Worm (Caenorhabditis elegans): ENCODE measurements around the gene R11G1.1.
A peak's percentile ranks its signal among the peaks of the same experiment; 100 is the strongest.

The R11G1.1 gene

DNA sequence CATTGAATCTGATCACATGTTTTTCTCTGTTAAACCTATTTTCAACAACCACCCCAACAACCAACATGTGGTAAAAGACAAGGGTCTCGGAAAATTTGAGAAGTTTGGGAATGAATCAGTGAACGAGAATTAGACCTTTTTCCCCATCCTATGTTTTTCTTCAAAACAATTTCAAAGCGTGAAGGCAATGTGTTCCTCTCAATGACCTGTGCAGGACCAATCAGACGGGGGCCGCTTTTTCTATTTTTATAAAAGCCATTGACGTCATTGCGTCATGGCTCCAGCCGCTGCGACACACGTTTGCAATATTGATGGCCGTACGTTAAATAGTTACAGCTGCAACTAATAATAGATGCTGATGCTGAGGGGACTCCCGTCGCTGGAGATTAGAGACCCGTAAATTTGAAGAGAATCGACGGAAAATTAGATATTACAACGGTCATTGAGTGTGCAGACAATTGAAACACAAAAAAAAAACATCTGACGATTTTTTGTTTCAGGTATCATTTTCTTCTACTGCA, 52.3 kb downstream of the R11G1.1 start:
- TF ChIP-seq eyg-1 (tag; optimal IDR thresholded peaks at IDR 0.05) = no peak
- TF ChIP-seq ets-4 (tag; optimal IDR thresholded peaks at IDR 0.05) = no peak
- peak; percentile 56 for TF ChIP-seq hlh-8 (tag; optimal IDR thresholded peaks at IDR 0.05)

DNA sequence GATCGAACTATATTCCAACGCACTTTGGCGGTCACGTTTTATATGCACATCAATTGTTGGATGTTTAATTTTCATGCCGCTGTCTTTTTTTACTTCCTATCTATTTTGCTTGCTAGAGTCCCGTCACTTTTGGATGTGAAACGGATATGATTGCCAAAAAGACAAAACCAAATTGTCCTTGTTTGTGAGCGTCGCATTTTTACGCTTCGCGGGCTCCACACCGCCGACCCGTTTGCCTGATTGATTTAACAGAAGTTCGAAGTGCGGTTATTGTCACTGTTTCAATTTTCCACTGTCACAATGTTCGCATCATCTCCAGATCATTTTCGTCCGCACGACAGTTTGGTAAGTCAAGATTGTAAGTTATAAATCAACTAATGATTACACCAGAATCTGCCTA, 55.5 kb downstream of the R11G1.1 start, which contains the start of gene C01C4.2:
TSS of gene C01C4.2 (plus strand) at position 301 of the 400 bp plus-strand sequence.
- no peak for TF ChIP-seq tbx-2 (tag; optimal IDR thresholded peaks at IDR 0.05)
- TF ChIP-seq syd-9 (tag; optimal IDR thresholded peaks at IDR 0.05) = no peak

DNA sequence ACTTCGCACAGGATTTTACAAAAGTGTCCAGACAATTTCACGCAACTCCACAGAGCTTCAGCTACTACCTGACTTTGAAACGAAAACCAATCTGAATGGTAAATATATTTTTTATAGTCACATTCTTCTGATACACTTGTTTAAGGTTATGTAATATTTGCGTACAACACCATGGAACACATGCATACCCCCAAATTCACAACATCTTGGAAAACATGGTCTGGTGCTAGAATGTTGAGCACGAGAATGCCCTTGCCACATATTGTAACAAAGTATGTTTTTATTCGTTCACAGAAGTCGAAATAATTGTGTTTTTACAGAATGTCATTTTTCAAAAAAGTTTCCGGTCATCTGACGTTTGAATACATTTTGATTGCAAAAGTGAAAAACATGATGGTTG, 56.5 kb downstream of the R11G1.1 start:
- TF ChIP-seq hlh-30 (tag; optimal IDR thresholded peaks at IDR 0.05; ENCODE audit: insufficient read depth) (no peak), ceh-19 (GFP tag; optimal IDR thresholded peaks at IDR 0.05) (no peak), ceh-18 (tag; optimal IDR thresholded peaks at IDR 0.05) (no peak), hlh-13 (GFP tag; optimal IDR thresholded peaks at IDR 0.05) (no peak), mec-3 (tag; optimal IDR thresholded peaks at IDR 0.05; ENCODE audit: borderline replicate concordance) (no peak), fax-1 (tag; optimal IDR thresholded peaks at IDR 0.05) (no peak), ceh-14 (tag; optimal IDR thresholded peaks at IDR 0.05) (no peak)
